Fruit fly (Drosophila melanogaster): ENCODE results near the gene CG13659.

The CG13659 gene

dm6 chr3R:25266751-25267150 is 33.9 kb upstream of the CG13659 start:
- TF ChIP-seq gl (tag; optimal IDR thresholded peaks at IDR 0.05): no peak
- no peak for TF ChIP-seq Snoo (tag; optimal IDR thresholded peaks at IDR 0.05)
- TF ChIP-seq rn (GFP tag; IDR thresholded peaks at IDR 0.05): no peak
- TF ChIP-seq CG4496 (GFP tag; IDR thresholded peaks at IDR 0.05): no peak
- no peak for TF ChIP-seq CG8301 (tag; optimal IDR thresholded peaks at IDR 0.05)
- no peak for TF ChIP-seq Ets98B (GFP tag; IDR thresholded peaks at IDR 0.05)
- no peak for TF ChIP-seq D1 (tag; optimal IDR thresholded peaks at IDR 0.05)
- no peak for TF ChIP-seq Pif1B (GFP tag; optimal IDR thresholded peaks at IDR 0.05)
- no peak for TF ChIP-seq CG32121 (GFP tag; IDR thresholded peaks at IDR 0.05)
- no peak for TF ChIP-seq CG9948 (tag; optimal IDR thresholded peaks at IDR 0.05)
- no peak for TF ChIP-seq CG14655 (GFP tag; optimal IDR thresholded peaks at IDR 0.05)
- TF ChIP-seq CG15710 (tag; optimal IDR thresholded peaks at IDR 0.05): no peak
- TF ChIP-seq Pif1A (GFP tag; optimal IDR thresholded peaks at IDR 0.05): no peak
- no peak for TF ChIP-seq CG12605 (GFP tag; IDR thresholded peaks at IDR 0.05)
- no peak for TF ChIP-seq fd96Ca (GFP tag; IDR thresholded peaks at IDR 0.05)
- TF ChIP-seq CG17806 (tag; optimal IDR thresholded peaks at IDR 0.05): no peak
- no peak for TF ChIP-seq EcR (GFP tag; optimal IDR thresholded peaks at IDR 0.05)
- TF ChIP-seq CG34367 (tag; optimal IDR thresholded peaks at IDR 0.05): no peak
- no peak for TF ChIP-seq CG10348 (GFP tag; IDR thresholded peaks at IDR 0.05)
- TF ChIP-seq CG8159 (tag; optimal IDR thresholded peaks at IDR 0.05): no peak

dm6 chr3R:25269909-25270308 is 30.8 kb upstream of the CG13659 start, which contains the start of the genes CG11889 and CG11891:
Gene CG11889 (plus strand): TSS chr3R:25270209.
Gene CG11891 (plus strand): TSS chr3R:25270209.
- TF ChIP-seq CG9948 (tag; optimal IDR thresholded peaks at IDR 0.05): no peak
- TF ChIP-seq CG12605 (GFP tag; IDR thresholded peaks at IDR 0.05): no peak
- TF ChIP-seq CG34367 (tag; optimal IDR thresholded peaks at IDR 0.05): no peak
- TF ChIP-seq CG8159 (tag; optimal IDR thresholded peaks at IDR 0.05): no peak
- no peak for TF ChIP-seq D1 (tag; optimal IDR thresholded peaks at IDR 0.05)

dm6 chr3R:25273537-25273936 is 27.2 kb upstream of the CG13659 start, which contains the start of gene CG11878:
Gene CG11878 (plus strand): TSS chr3R:25273837.
- no peak for TF ChIP-seq CG13204 (GFP tag; optimal IDR thresholded peaks at IDR 0.05)
- TF ChIP-seq CG17806 (tag; optimal IDR thresholded peaks at IDR 0.05): no peak
- TF ChIP-seq Ets98B (GFP tag; IDR thresholded peaks at IDR 0.05): no peak
- no peak for TF ChIP-seq CG8301 (tag; optimal IDR thresholded peaks at IDR 0.05)
- TF ChIP-seq Pif1A (GFP tag; optimal IDR thresholded peaks at IDR 0.05): no peak
- TF ChIP-seq CG9948 (tag; optimal IDR thresholded peaks at IDR 0.05): no peak
- no peak for TF ChIP-seq CG14655 (GFP tag; optimal IDR thresholded peaks at IDR 0.05)
- no peak for TF ChIP-seq CG4496 (GFP tag; IDR thresholded peaks at IDR 0.05)
- TF ChIP-seq EcR (GFP tag; optimal IDR thresholded peaks at IDR 0.05): no peak
- TF ChIP-seq CG15710 (tag; optimal IDR thresholded peaks at IDR 0.05): no peak
- TF ChIP-seq CG34367 (tag; optimal IDR thresholded peaks at IDR 0.05): no peak
- no peak for TF ChIP-seq CG10348 (GFP tag; IDR thresholded peaks at IDR 0.05)
- TF ChIP-seq gl (tag; optimal IDR thresholded peaks at IDR 0.05): no peak
- no peak for TF ChIP-seq CG12605 (GFP tag; IDR thresholded peaks at IDR 0.05)
- no peak for TF ChIP-seq CG32121 (GFP tag; IDR thresholded peaks at IDR 0.05)

DNA sequence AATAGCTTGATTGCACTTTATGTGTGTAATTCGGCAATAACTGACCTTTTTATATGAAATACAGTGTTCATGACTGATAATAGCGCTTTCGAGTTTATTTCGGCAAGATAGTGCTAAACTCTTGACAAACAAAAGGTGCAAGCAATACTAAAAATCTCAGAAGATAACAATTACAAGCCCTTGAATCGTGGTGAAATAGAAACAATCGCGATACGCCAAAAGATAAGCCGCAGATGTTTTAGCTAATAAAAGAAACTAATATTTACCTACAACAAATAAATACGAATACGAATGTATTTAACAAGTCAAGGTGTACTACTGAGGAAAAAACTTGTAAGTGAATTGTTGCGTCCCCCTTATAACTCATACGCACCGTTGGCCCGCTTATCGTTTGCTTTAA is 25.4 kb upstream of the CG13659 start:
- TF ChIP-seq CG8301 (tag; optimal IDR thresholded peaks at IDR 0.05) (no peak), CG34367 (tag; optimal IDR thresholded peaks at IDR 0.05) (no peak), CG4496 (GFP tag; IDR thresholded peaks at IDR 0.05) (no peak), rn (GFP tag; IDR thresholded peaks at IDR 0.05) (no peak), EcR (GFP tag; optimal IDR thresholded peaks at IDR 0.05) (no peak), gl (tag; optimal IDR thresholded peaks at IDR 0.05) (no peak), CG8159 (tag; optimal IDR thresholded peaks at IDR 0.05) (no peak), CG32121 (GFP tag; IDR thresholded peaks at IDR 0.05) (no peak), Pif1B (GFP tag; optimal IDR thresholded peaks at IDR 0.05) (no peak), Snoo (tag; optimal IDR thresholded peaks at IDR 0.05) (no peak), CG10348 (GFP tag; IDR thresholded peaks at IDR 0.05) (no peak), CG14655 (GFP tag; optimal IDR thresholded peaks at IDR 0.05) (no peak)

DNA sequence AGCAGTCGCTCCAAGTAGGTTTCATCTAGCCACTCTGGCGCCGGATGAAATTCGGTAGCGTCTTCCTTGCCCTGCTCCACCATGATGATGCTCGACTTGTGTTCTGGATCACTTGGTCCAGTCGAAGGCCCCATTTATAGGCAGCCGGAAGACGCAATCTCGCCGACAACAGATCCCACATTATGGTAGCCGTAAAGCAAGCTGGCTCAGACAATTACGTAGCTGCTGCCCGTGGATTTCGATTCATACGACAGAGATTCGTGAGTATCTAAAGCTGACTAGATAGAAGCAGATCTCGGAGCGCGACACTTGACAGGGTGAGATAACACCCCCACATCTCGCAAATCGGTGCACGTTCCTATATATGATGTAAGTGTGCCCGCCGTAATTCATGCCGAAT is 23.6 kb upstream of the CG13659 start, which contains the start of gene CG10513:
TSS of gene CG10513 (minus strand) at position 101 of the 400 bp plus-strand sequence.
- TF ChIP-seq CG12605 (GFP tag; IDR thresholded peaks at IDR 0.05): no peak
- TF ChIP-seq Snoo (tag; optimal IDR thresholded peaks at IDR 0.05): no peak
- TF ChIP-seq CG15710 (tag; optimal IDR thresholded peaks at IDR 0.05): no peak

- TF ChIP-seq CG12605 (GFP tag; IDR thresholded peaks at IDR 0.05): no peak
- peak; percentile 6 for TF ChIP-seq Pif1A (GFP tag; optimal IDR thresholded peaks at IDR 0.05)
Observed at dm6 chr3R:25279796-25280350, 20.8 kb upstream of the CG13659 start, which contains the start of gene CG10514. Gene CG10514 (minus strand): TSS chr3R:25279846.

dm6 chr3R:25281165-25281564 is 19.5 kb upstream of the CG13659 start, which contains the start of gene CG11892:
Gene CG11892 (plus strand): TSS chr3R:25281548.
- TF ChIP-seq rn (GFP tag; IDR thresholded peaks at IDR 0.05): no peak
- TF ChIP-seq Pif1A (GFP tag; optimal IDR thresholded peaks at IDR 0.05): no peak
- no peak for TF ChIP-seq CG17806 (tag; optimal IDR thresholded peaks at IDR 0.05)
- no peak for TF ChIP-seq CG34367 (tag; optimal IDR thresholded peaks at IDR 0.05)
- TF ChIP-seq CG8159 (tag; optimal IDR thresholded peaks at IDR 0.05): no peak
- no peak for TF ChIP-seq D1 (tag; optimal IDR thresholded peaks at IDR 0.05)
- TF ChIP-seq CG4496 (GFP tag; IDR thresholded peaks at IDR 0.05): no peak
- no peak for TF ChIP-seq gl (tag; optimal IDR thresholded peaks at IDR 0.05)
- no peak for TF ChIP-seq CG14655 (GFP tag; optimal IDR thresholded peaks at IDR 0.05)
- no peak for TF ChIP-seq fd96Ca (GFP tag; IDR thresholded peaks at IDR 0.05)
- TF ChIP-seq CG10348 (GFP tag; IDR thresholded peaks at IDR 0.05): no peak
- TF ChIP-seq CG15710 (tag; optimal IDR thresholded peaks at IDR 0.05): no peak
- TF ChIP-seq CG8301 (tag; optimal IDR thresholded peaks at IDR 0.05): no peak
- TF ChIP-seq EcR (GFP tag; optimal IDR thresholded peaks at IDR 0.05): no peak
- TF ChIP-seq Pif1B (GFP tag; optimal IDR thresholded peaks at IDR 0.05): no peak
- no peak for TF ChIP-seq CG12605 (GFP tag; IDR thresholded peaks at IDR 0.05)
